Fruit fly (Drosophila melanogaster): ENCODE results near the gene Cyp6d5.
A peak's percentile ranks its signal among the peaks of the same experiment; 100 is the strongest.

Gene Cyp6d5

DNA sequence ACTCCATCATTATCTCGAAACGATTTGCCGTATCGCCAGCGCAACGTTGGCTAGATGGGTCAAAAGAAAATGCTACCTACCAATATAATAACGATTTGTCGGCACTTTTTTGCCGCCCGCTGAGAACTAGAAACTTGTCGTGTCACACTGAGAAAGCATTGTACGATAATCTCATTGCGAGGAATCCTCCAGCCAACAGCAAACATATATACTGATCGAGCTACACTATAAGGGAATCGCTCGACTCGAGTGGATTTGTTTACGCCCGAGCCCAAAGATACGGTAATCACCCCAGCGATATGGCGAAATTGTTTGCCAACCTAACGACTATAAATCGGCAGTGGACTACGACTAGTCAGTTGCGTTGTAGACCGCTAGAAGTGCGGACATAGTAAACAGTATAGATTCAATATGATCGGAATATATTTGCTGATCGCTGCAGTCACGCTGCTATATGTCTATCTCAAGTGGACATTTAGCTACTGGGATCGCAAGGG lies at the start of gene Cyp6d5:
Gene Cyp6d5, plus strand, starts transcription at position 356 of the 497 bp plus-strand sequence.
- TF ChIP-seq Deaf1 (tag; optimal IDR thresholded peaks at IDR 0.05) (peak; percentile 42), CG14860 (GFP tag; IDR thresholded peaks at IDR 0.05; ENCODE audit: partially characterized antibody) (no peak), Max (GFP tag; optimal IDR thresholded peaks at IDR 0.05) (no peak), bsh (GFP tag; optimal IDR thresholded peaks at IDR 0.05) (peak in 1 of 2 experiments; percentile 13), CG13296 (GFP tag; optimal IDR thresholded peaks at IDR 0.05) (no peak), CG7556 (GFP tag; optimal IDR thresholded peaks at IDR 0.05) (no peak), PHDP (tag; optimal IDR thresholded peaks at IDR 0.05) (peak; percentile 17), Med (GFP tag) (peak; percentile 85), CG6175 (GFP tag; IDR thresholded peaks at IDR 0.05) (no peak), HmgZ (tag; optimal IDR thresholded peaks at IDR 0.05) (peak; percentile 35), CG13894 (tag; optimal IDR thresholded peaks at IDR 0.05) (peak; percentile 25), sens (GFP tag) (peak; percentile 65), CG1233 (GFP tag; optimal IDR thresholded peaks at IDR 0.05) (peak; percentile 32), CG3407 (GFP tag; optimal IDR thresholded peaks at IDR 0.05) (no peak), CG14965 (GFP tag; optimal IDR thresholded peaks at IDR 0.05; ENCODE audit: borderline replicate concordance) (no peak), pnt (GFP tag; optimal IDR thresholded peaks at IDR 0.05) (no peak), BtbVII (GFP tag; optimal IDR thresholded peaks at IDR 0.05) (peak; percentile 44), NC2β (GFP tag; optimal IDR thresholded peaks at IDR 0.05) (peak; percentile 15), Elba2 (GFP tag; optimal IDR thresholded peaks at IDR 0.05) (no peak), CG15479 (GFP tag; optimal IDR thresholded peaks at IDR 0.05) (peak; percentile 77), B-H2 (GFP tag; optimal IDR thresholded peaks at IDR 0.05) (peak; percentile 31), CG11456 (GFP tag; IDR thresholded peaks at IDR 0.05) (no peak), CG2199 (GFP tag; IDR thresholded peaks at IDR 0.05) (no peak), CG18599 (GFP tag; optimal IDR thresholded peaks at IDR 0.05) (peak; percentile 4), HLH54F (GFP tag; optimal IDR thresholded peaks at IDR 0.05) (no peak), CG7928 (GFP tag; optimal IDR thresholded peaks at IDR 0.05) (no peak), unpg (GFP tag; optimal IDR thresholded peaks at IDR 0.05) (no peak), Trl (optimal IDR thresholded peaks at IDR 0.05) (no peak), Trl (GFP tag; optimal IDR thresholded peaks at IDR 0.05) (no peak), Dip2 (GFP tag; IDR thresholded peaks at IDR 0.05) (no peak), CG10321 (GFP tag; IDR thresholded peaks at IDR 0.05) (no peak), sna (GFP tag; IDR thresholded peaks at IDR 0.05; ENCODE audit: partially characterized antibody) (no peak), sisA (GFP tag; IDR thresholded peaks at IDR 0.05) (no peak), CG34376 (GFP tag; optimal IDR thresholded peaks at IDR 0.05) (peak; percentile 89), zen (tag; optimal IDR thresholded peaks at IDR 0.05) (peak; percentile 47), dan (GFP tag; IDR thresholded peaks at IDR 0.05) (no peak), CG2712 (tag; optimal IDR thresholded peaks at IDR 0.05) (no peak), Vsx1 (GFP tag; optimal IDR thresholded peaks at IDR 0.05) (no peak), Eip74EF (GFP tag; optimal IDR thresholded peaks at IDR 0.05) (no peak), sug (tag; optimal IDR thresholded peaks at IDR 0.05) (peak; percentile 95), CG2678 (tag; optimal IDR thresholded peaks at IDR 0.05) (peak; percentile 2), cwo (GFP tag; optimal IDR thresholded peaks at IDR 0.05) (peak; percentile 3), exex (tag; optimal IDR thresholded peaks at IDR 0.05) (peak; percentile 96), Atf-2 (GFP tag; optimal IDR thresholded peaks at IDR 0.05) (no peak), ATbp (GFP tag; optimal IDR thresholded peaks at IDR 0.05) (peak; percentile 3), CG32772 (GFP tag; IDR thresholded peaks at IDR 0.05) (no peak), CG32532 (GFP tag; IDR thresholded peaks at IDR 0.05) (peak; percentile 18; the same call in 1 of the 2 replicates), danr (GFP tag; IDR thresholded peaks at IDR 0.05) (no peak), CG15601 (tag; optimal IDR thresholded peaks at IDR 0.05) (peak; percentile 11), fd64A (GFP tag; optimal IDR thresholded peaks at IDR 0.05) (peak; percentile 3)

All from whole organism, embryonic.